Worm (Caenorhabditis elegans): ENCODE results near the gene apy-1.

- TF ChIP-seq ref-2 (tag; optimal IDR thresholded peaks at IDR 0.05) (no peak), ama-1 (optimal IDR thresholded peaks at IDR 0.05) (no peak), madf-2 (tag; optimal IDR thresholded peaks at IDR 0.05) (no peak), pax-1 (tag; optimal IDR thresholded peaks at IDR 0.05) (no peak), nfya-1 (tag; optimal IDR thresholded peaks at IDR 0.05) (no peak)
These were observed 10.5 kb downstream of the apy-1 start, which contains the start of the genes PDB1.1 and F08C6.5 for ce11 chrX:7558928-7559455.
